Fruit fly (Drosophila melanogaster) whole organism: Measurements from ENCODE around the gene CG14990.

Experiments
- CG8478 ChIP-seq: fragments of >200 bp; optimal IDR thresholded peaks from 2 replicates; lab custom pipeline; 2018; ENCODE audit warnings: inconsistent platforms
- Dll ChIP-seq: fragments of >200 bp; optimal IDR thresholded peaks from 2 replicates; lab custom pipeline; 2017
- EcR ChIP-seq, 2 experiments: fragments of >200 bp; optimal IDR thresholded peaks; 2 replicates each; lab custom pipeline; 2017; ENCODE audit warnings: missing biosample characterization in 2 of 2, missing genetic modification characterization in 2 of 2, missing genetic modification reagents in 2 of 2

- TF ChIP-seq CG8478 (lab: Kevin White, UChicago) (no peak), Dll (lab: Kevin White, UChicago) (no peak), EcR (GFP tag; optimal IDR thresholded peaks at IDR 0.05; lab: Kevin White, UChicago) (no peak)
Observed at dm6 chr3L:4103258-4104247, 10.5 kb downstream of the CG14990 start, which contains the start of gene Fit1.
